Worm (Caenorhabditis elegans): Measurements from ENCODE around the gene aaim-1.

Gene aaim-1

DNA sequence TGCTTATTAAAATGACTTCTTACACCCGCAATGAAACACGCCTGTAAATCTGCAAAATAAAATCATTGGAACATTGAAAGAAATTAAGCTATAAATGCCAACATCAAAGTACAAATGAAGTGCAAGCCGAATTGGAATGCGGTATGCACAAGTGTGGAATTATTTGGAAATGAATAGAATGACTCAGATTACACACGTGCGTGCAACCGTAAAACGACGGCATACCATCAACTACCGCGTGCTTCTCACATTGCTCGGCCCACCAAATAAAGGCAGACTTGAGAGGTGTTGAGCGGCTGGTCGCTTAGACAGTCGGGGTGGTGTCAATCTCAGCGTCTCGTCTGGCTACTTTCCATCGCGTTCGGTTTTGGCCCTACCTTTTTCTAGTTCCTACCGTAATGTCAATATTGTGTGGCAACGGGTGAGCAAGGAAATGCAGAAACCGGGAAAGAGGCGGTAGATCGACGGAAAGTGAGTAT, at the start of gene aaim-1:
Gene aaim-1, minus strand, starts transcription at position 51 of the 479 bp plus-strand sequence.
- no peak for TF ChIP-seq alr-1 (tag; optimal IDR thresholded peaks at IDR 0.05; ENCODE audit: borderline replicate concordance)
- TF ChIP-seq tlp-1 (tag; optimal IDR thresholded peaks at IDR 0.05), result no peak
- no peak for TF ChIP-seq nhr-84 (tag; optimal IDR thresholded peaks at IDR 0.05)
- no peak for TF ChIP-seq xbp-1 (tag; optimal IDR thresholded peaks at IDR 0.05)
- no peak for TF ChIP-seq tbx-2 (tag; optimal IDR thresholded peaks at IDR 0.05)
- TF ChIP-seq C04F5.9 (tag; optimal IDR thresholded peaks at IDR 0.05), result no peak
- no peak for TF ChIP-seq dsc-1 (tag; optimal IDR thresholded peaks at IDR 0.05)
- no peak for TF ChIP-seq hpl-2 (GFP tag; optimal IDR thresholded peaks at IDR 0.05)
- no peak for TF ChIP-seq hlh-4 (tag; optimal IDR thresholded peaks at IDR 0.05)
- no peak for TF ChIP-seq swsn-7 (tag; optimal IDR thresholded peaks at IDR 0.05)
- TF ChIP-seq unc-30 (tag; optimal IDR thresholded peaks at IDR 0.05), result no peak
- no peak for TF ChIP-seq ztf-11 (tag; optimal IDR thresholded peaks at IDR 0.05)
- no peak for TF ChIP-seq grh-1 (GFP tag; IDR thresholded peaks at IDR 0.05)
- no peak for TF ChIP-seq nhr-12 (tag; optimal IDR thresholded peaks at IDR 0.05)
- TF ChIP-seq aha-1 (tag; optimal IDR thresholded peaks at IDR 0.05), result no peak
- TF ChIP-seq mep-1 (tag; optimal IDR thresholded peaks at IDR 0.05), result no peak
- TF ChIP-seq zip-4 (GFP tag; optimal IDR thresholded peaks at IDR 0.05), result no peak
- TF ChIP-seq mdl-1 (tag; optimal IDR thresholded peaks at IDR 0.05), result no peak
- TF ChIP-seq nhr-19 (GFP tag; conservative IDR thresholded peaks at IDR 0.05), result no peak
- TF ChIP-seq pag-3 (tag; optimal IDR thresholded peaks at IDR 0.05; ENCODE audit: borderline replicate concordance, insufficient read depth), result no peak

ce11 chrX:6609717-6610116, 47.5 kb upstream of the aaim-1 start, which contains the start of gene C25B8.8:
TSS of gene C25B8.8 (plus strand) at chrX:6610017.
- TF ChIP-seq lsy-2 (tag; optimal IDR thresholded peaks at IDR 0.05) (no peak), pax-3 (tag; optimal IDR thresholded peaks at IDR 0.05) (no peak), mab-9 (GFP tag; IDR thresholded peaks at IDR 0.05) (no peak), hlh-4 (tag; optimal IDR thresholded peaks at IDR 0.05) (no peak), ceh-8 (GFP tag; optimal IDR thresholded peaks at IDR 0.05) (no peak), elt-2 (tag; optimal IDR thresholded peaks at IDR 0.05) (no peak), swsn-7 (tag; optimal IDR thresholded peaks at IDR 0.05) (no peak), nhr-85 (tag) (no peak), tlp-1 (tag; optimal IDR thresholded peaks at IDR 0.05) (no peak), jun-1 (tag; optimal IDR thresholded peaks at IDR 0.05) (no peak), ets-5 (GFP tag; IDR thresholded peaks at IDR 0.05) (no peak), ceh-90 (tag; optimal IDR thresholded peaks at IDR 0.05) (no peak), mep-1 (tag; optimal IDR thresholded peaks at IDR 0.05) (no peak)

ce11 chrX:6609251-6609650, 47.0 kb upstream of the aaim-1 start:
- TF ChIP-seq pax-3 (tag; optimal IDR thresholded peaks at IDR 0.05) (peak; percentile 18), dsc-1 (tag; optimal IDR thresholded peaks at IDR 0.05) (peak; percentile 84), fkh-8 (tag; optimal IDR thresholded peaks at IDR 0.05) (peak; percentile 48), elt-2 (tag; optimal IDR thresholded peaks at IDR 0.05) (peak; percentile 42), irx-1 (tag; optimal IDR thresholded peaks at IDR 0.05) (no peak), efl-1 (optimal IDR thresholded peaks at IDR 0.05) (no peak), efl-1 (GFP tag; optimal IDR thresholded peaks at IDR 0.05 in 1 of 2) (peak in 1 of 2 experiments; percentile 51), nhr-90 (tag; optimal IDR thresholded peaks at IDR 0.05; ENCODE audit: poor library complexity) (peak; percentile 6), nhr-47 (tag; optimal IDR thresholded peaks at IDR 0.05) (peak; percentile 17), isw-1 (GFP tag; IDR thresholded peaks at IDR 0.05) (no peak), lin-13 (GFP tag; optimal IDR thresholded peaks at IDR 0.05) (no peak)

DNA sequence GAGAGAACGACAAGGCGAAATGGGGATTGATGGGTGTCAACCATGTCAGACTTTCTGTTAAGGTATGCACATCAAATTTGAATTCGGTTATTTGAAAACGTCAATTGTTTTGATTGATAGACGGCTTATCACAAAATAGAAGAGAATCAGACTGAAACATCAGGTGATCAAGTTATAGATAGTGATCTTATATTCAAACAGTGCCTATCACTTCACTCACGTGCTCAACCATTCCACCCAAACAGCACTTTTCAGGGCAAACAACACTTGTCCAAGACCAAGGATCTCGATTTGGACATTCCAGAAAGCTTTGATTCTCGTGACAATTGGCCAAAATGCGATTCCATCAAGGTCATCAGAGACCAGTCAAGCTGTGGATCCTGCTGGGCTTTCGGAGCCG, 45.4 kb upstream of the aaim-1 start:
- TF ChIP-seq efl-1 (optimal IDR thresholded peaks at IDR 0.05), result no peak
- TF ChIP-seq efl-1 (GFP tag; optimal IDR thresholded peaks at IDR 0.05 in 1 of 2), result peak in 1 of 2 experiments; percentile 83
- TF ChIP-seq ceh-63 (GFP tag; optimal IDR thresholded peaks at IDR 0.05), result no peak
- TF ChIP-seq lin-35 (GFP tag; optimal IDR thresholded peaks at IDR 0.05), result peak in 1 of 2 experiments; percentile 34
- TF ChIP-seq ceh-8 (GFP tag; optimal IDR thresholded peaks at IDR 0.05), result no peak
- peak; percentile 47 for TF ChIP-seq elt-2 (tag; optimal IDR thresholded peaks at IDR 0.05)
- TF ChIP-seq mef-2 (tag; optimal IDR thresholded peaks at IDR 0.05), result no peak
- peak; percentile 4 for TF ChIP-seq fos-1 (tag; optimal IDR thresholded peaks at IDR 0.05)
- TF ChIP-seq mep-1 (tag; optimal IDR thresholded peaks at IDR 0.05), result no peak
- no peak for TF ChIP-seq xbp-1 (tag; optimal IDR thresholded peaks at IDR 0.05)
- TF ChIP-seq zag-1 (tag; optimal IDR thresholded peaks at IDR 0.05), result no peak
- TF ChIP-seq pqm-1 (tag; optimal IDR thresholded peaks at IDR 0.05), result peak; percentile 2

Data from whole organism, L1 larva.